Fruit fly (Drosophila melanogaster): ENCODE results near the gene Krn.
A peak's percentile ranks its signal among the peaks of the same experiment; 100 is the strongest.

Krn gene

DNA sequence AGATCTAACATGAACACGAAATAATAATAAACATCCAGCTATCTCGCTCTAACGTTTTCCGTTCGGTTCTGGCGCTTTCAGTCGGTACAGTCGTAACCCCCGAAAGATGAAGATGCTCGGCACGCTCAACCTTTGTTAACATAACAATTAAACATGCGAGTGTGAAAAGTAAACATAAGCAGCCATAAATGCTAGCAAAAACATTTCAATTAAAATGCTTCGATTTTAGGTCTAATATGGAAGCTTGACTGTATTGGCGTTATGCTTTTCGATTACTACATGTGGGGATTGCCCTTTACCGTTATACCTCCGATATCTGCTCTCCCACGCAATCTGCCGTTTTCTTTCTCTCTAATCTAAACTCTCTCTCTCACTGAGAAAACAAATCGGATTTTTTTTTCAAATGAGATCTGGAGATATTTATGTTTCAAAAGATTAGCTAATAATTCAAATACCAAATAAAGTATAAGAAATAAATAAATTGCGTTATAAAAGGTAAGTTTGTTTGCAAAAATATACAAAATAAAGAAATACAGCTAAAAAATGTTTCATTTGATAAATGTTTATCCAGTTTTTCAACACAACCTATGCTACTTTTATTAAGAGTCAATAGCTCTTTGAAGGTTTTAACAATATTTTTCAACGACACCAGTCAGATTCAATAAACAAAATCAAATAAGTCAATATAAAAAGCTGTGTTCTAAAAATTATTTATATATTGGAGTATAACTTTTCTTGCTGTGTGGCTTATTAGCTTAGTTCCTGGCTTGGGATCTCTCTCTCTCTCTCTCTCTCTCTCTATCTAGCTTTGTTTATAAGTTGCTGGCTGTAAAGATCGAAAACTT, 4.6 kb upstream of the Krn start (continued):
- TF ChIP-seq disco-r (GFP tag; optimal IDR thresholded peaks at IDR 0.05) (peak; percentile 75), gcm (GFP tag; optimal IDR thresholded peaks at IDR 0.05) (peak; percentile 60), Dfd (GFP tag; optimal IDR thresholded peaks at IDR 0.05) (no peak), bbx (GFP tag; IDR thresholded peaks at IDR 0.05; ENCODE audit: partially characterized antibody) (peak; percentile 41; the same call in 1 of the 2 replicates), Ets97D (GFP tag; optimal IDR thresholded peaks at IDR 0.05) (peak; percentile 66), CkIIα-i1 (GFP tag; IDR thresholded peaks at IDR 0.05) (peak; percentile 50; the same call in 1 of the 2 replicates), btn (GFP tag; optimal IDR thresholded peaks at IDR 0.05) (peak; percentile 72), slbo (GFP tag; IDR thresholded peaks at IDR 0.05) (peak; percentile 98), tx (GFP tag; optimal IDR thresholded peaks at IDR 0.05) (peak; percentile 84), Elba2 (GFP tag; optimal IDR thresholded peaks at IDR 0.05) (no peak), CG17385 (GFP tag; optimal IDR thresholded peaks at IDR 0.05) (peak; percentile 77), HLH54F (GFP tag; optimal IDR thresholded peaks at IDR 0.05) (peak; percentile 94), grau (tag; optimal IDR thresholded peaks at IDR 0.05) (peak; percentile 98), Spps (tag; optimal IDR thresholded peaks at IDR 0.05) (peak; percentile 63), CG12942 (GFP tag; optimal IDR thresholded peaks at IDR 0.05) (peak; percentile 82), CG10274 (GFP tag; optimal IDR thresholded peaks at IDR 0.05) (peak; percentile 73), CG2129 (GFP tag; IDR thresholded peaks at IDR 0.05; ENCODE audit: partially characterized antibody) (no peak), al (GFP tag; IDR thresholded peaks at IDR 0.05) (peak; percentile 91), otp (GFP tag; IDR thresholded peaks at IDR 0.05) (peak; percentile 94), pho (GFP tag; optimal IDR thresholded peaks at IDR 0.05) (peak; percentile 92), peb (GFP tag; IDR thresholded peaks at IDR 0.05) (peak; percentile 86), CG8924 (tag; optimal IDR thresholded peaks at IDR 0.05) (peak; percentile 79), HLH4C (GFP tag; IDR thresholded peaks at IDR 0.05; ENCODE audit: partially characterized antibody) (no peak), TFAM (GFP tag; optimal IDR thresholded peaks at IDR 0.05) (peak; percentile 51), wor (GFP tag; IDR thresholded peaks at IDR 0.05) (peak; percentile 74), Atf3 (GFP tag; optimal IDR thresholded peaks at IDR 0.05) (peak; percentile 84), CG16863 (GFP tag; optimal IDR thresholded peaks at IDR 0.05) (peak; percentile 87), BEAF-32 (GFP tag; optimal IDR thresholded peaks at IDR 0.05) (no peak), schlank (tag; optimal IDR thresholded peaks at IDR 0.05) (peak; percentile 92), Scr (GFP tag; IDR thresholded peaks at IDR 0.05; ENCODE audit: partially characterized antibody) (no peak), danr (GFP tag; IDR thresholded peaks at IDR 0.05) (peak; percentile 83), CG10366 (GFP tag; IDR thresholded peaks at IDR 0.05) (peak; percentile 93), fru (optimal IDR thresholded peaks at IDR 0.05) (no peak), D19A (tag; optimal IDR thresholded peaks at IDR 0.05) (peak; percentile 64), B-H1 (GFP tag; IDR thresholded peaks at IDR 0.05) (peak; percentile 87), nerfin-2 (GFP tag; IDR thresholded peaks at IDR 0.05; ENCODE audit: partially characterized antibody) (no peak), maf-S (GFP tag; optimal IDR thresholded peaks at IDR 0.05) (peak; percentile 85), CG15514 (GFP tag; optimal IDR thresholded peaks at IDR 0.05) (peak; percentile 82), croc (GFP tag; conservative IDR thresholded peaks at IDR 0.05) (peak; percentile 62; the same call in 2 of the 3 replicates), unpg (GFP tag; optimal IDR thresholded peaks at IDR 0.05) (peak; percentile 91), CG8944 (GFP tag; optimal IDR thresholded peaks at IDR 0.05) (peak; percentile 92), CG11504 (tag; optimal IDR thresholded peaks at IDR 0.05) (peak; percentile 77), CG42726 (GFP tag; IDR thresholded peaks at IDR 0.05; ENCODE audit: partially characterized antibody) (no peak), jing (GFP tag; optimal IDR thresholded peaks at IDR 0.05) (peak; percentile 70), Ets65A (GFP tag) (peak; percentile 99), CG4730 (GFP tag; IDR thresholded peaks at IDR 0.05) (peak; percentile 86), CG3065 (GFP tag; optimal IDR thresholded peaks at IDR 0.05) (peak; percentile 65), CG10565 (GFP tag; optimal IDR thresholded peaks at IDR 0.05) (peak; percentile 41), twi (tag; optimal IDR thresholded peaks at IDR 0.05) (peak; percentile 56)

All from whole organism, embryonic.